Fruit fly (Drosophila melanogaster): Measurements from ENCODE around the gene Mat89Ba.

Mat89Ba gene

dm6 chr3R:16223252-16224037, 48.8 kb downstream of the Mat89Ba start (continued):
- TF ChIP-seq CG30020 (tag; optimal IDR thresholded peaks at IDR 0.05) (no peak), gfzf (GFP tag; optimal IDR thresholded peaks at IDR 0.05) (no peak), Antp (GFP tag; optimal IDR thresholded peaks at IDR 0.05) (peak; percentile 8), lov (optimal IDR thresholded peaks at IDR 0.05) (no peak), lov (GFP tag; IDR thresholded peaks at IDR 0.05) (no peak), vvl (GFP tag; IDR thresholded peaks at IDR 0.05) (peak; percentile 44; the same call in 1 of the 2 replicates), hb (GFP tag; IDR thresholded peaks at IDR 0.05; ENCODE audit: partially characterized antibody) (no peak), cwo (GFP tag; optimal IDR thresholded peaks at IDR 0.05) (no peak), kah (GFP tag; optimal IDR thresholded peaks at IDR 0.05) (no peak), Atf6 (GFP tag; IDR thresholded peaks at IDR 0.05) (no peak), CG13775 (GFP tag; optimal IDR thresholded peaks at IDR 0.05) (peak; percentile 20), pzg (GFP tag; optimal IDR thresholded peaks at IDR 0.05) (no peak), Lim3 (GFP tag; IDR thresholded peaks at IDR 0.05) (no peak), prd (optimal IDR thresholded peaks at IDR 0.05) (no peak), prd (GFP tag; IDR thresholded peaks at IDR 0.05) (peak; percentile 47; the same call in 1 of the 3 replicates), Bgb (GFP tag; IDR thresholded peaks at IDR 0.05; ENCODE audit: partially characterized antibody) (peak; percentile 49), tap (tag; optimal IDR thresholded peaks at IDR 0.05) (peak; percentile 21), CG17328 (GFP tag; IDR thresholded peaks at IDR 0.05) (no peak), sc (optimal IDR thresholded peaks at IDR 0.05) (no peak), sc (GFP tag; optimal IDR thresholded peaks at IDR 0.05) (no peak), dimm (GFP tag; IDR thresholded peaks at IDR 0.05) (no peak), HLH3B (GFP tag; IDR thresholded peaks at IDR 0.05) (0 out of 2 replicates have a peak, but pooled peaks have one; percentile 16), dmrt99B (tag; optimal IDR thresholded peaks at IDR 0.05) (peak; percentile 72), Mad (GFP tag; optimal IDR thresholded peaks at IDR 0.05) (no peak), BEAF-32 (GFP tag; optimal IDR thresholded peaks at IDR 0.05) (no peak), HmgZ (tag; optimal IDR thresholded peaks at IDR 0.05) (no peak), CG12299 (tag; optimal IDR thresholded peaks at IDR 0.05) (no peak), shn (GFP tag; optimal IDR thresholded peaks at IDR 0.05) (no peak), chif (GFP tag; optimal IDR thresholded peaks at IDR 0.05) (no peak), sima (GFP tag; optimal IDR thresholded peaks at IDR 0.05) (no peak), CG18599 (GFP tag; optimal IDR thresholded peaks at IDR 0.05) (peak; percentile 59), Ets97D (GFP tag; optimal IDR thresholded peaks at IDR 0.05) (no peak), gro (GFP tag; optimal IDR thresholded peaks at IDR 0.05) (no peak), ATbp (GFP tag; optimal IDR thresholded peaks at IDR 0.05) (no peak), ab (GFP tag; optimal IDR thresholded peaks at IDR 0.05) (no peak), CG13624 (GFP tag; optimal IDR thresholded peaks at IDR 0.05) (no peak), tx (GFP tag; optimal IDR thresholded peaks at IDR 0.05) (no peak), Deaf1 (tag; optimal IDR thresholded peaks at IDR 0.05) (peak; percentile 82), CG1602 (GFP tag; optimal IDR thresholded peaks at IDR 0.05) (peak; percentile 13), Med (GFP tag) (peak; percentile 92), Ravus (GFP tag; IDR thresholded peaks at IDR 0.05) (no peak), CG2199 (GFP tag; IDR thresholded peaks at IDR 0.05) (peak; percentile 99), CG14667 (GFP tag; IDR thresholded peaks at IDR 0.05) (no peak), Doc2 (GFP tag; IDR thresholded peaks at IDR 0.05) (no peak), CG4360 (GFP tag; IDR thresholded peaks at IDR 0.05) (peak; percentile 57; the same call in 1 of the 2 replicates), repo (GFP tag; optimal IDR thresholded peaks at IDR 0.05) (peak; percentile 40), odd (GFP tag; optimal IDR thresholded peaks at IDR 0.05) (no peak), aop (GFP tag; IDR thresholded peaks at IDR 0.05) (no peak), luna (GFP tag; optimal IDR thresholded peaks at IDR 0.05) (no peak), CG10462 (GFP tag; optimal IDR thresholded peaks at IDR 0.05) (no peak), cato (GFP tag; optimal IDR thresholded peaks at IDR 0.05; ENCODE audit: borderline replicate concordance) (no peak)
